Fruit fly (Drosophila melanogaster) whole organism, embryonic: Measurements from ENCODE around the gene Tob.

Source experiments
- Atf6 ChIP-seq: fragments of 200-800 bp; sonication (Bioruptor generic); IDR thresholded peaks from 2 replicates; pipeline ENCODE4 v1.3.6; 2022; ENCODE audit warnings: missing biosample characterization, missing genetic modification characterization
- Bdp1 ChIP-seq: fragments of 200-800 bp; sonication (Bioruptor generic); optimal IDR thresholded peaks from 3 replicates; lab custom pipeline; 2016; ENCODE audit warnings: missing biosample characterization, missing genetic modification characterization
- Blimp-1 ChIP-seq: fragments of 200-800 bp; sonication (Bioruptor generic); optimal IDR thresholded peaks from 3 replicates; lab custom pipeline; 2018; ENCODE audit warnings: missing biosample characterization, missing genetic modification characterization, mild to moderate bottlenecking, moderate library complexity, missing genetic modification reagents
- BtbVII ChIP-seq: fragments of 200-800 bp; sonication (Bioruptor generic); optimal IDR thresholded peaks from 3 replicates; lab custom pipeline; 2017; ENCODE audit warnings: missing biosample characterization, mild to moderate bottlenecking, missing genetic modification characterization
- CG10321 ChIP-seq: fragments of 200-800 bp; sonication (Bioruptor generic); IDR thresholded peaks from 2 replicates; pipeline ENCODE4 v1.3.6; 2022; ENCODE audit warnings: missing biosample characterization, missing genetic modification characterization
- CG10979 ChIP-seq: fragments of 200-800 bp; sonication (Bioruptor generic); optimal IDR thresholded peaks from 2 replicates; lab custom pipeline; 2018; ENCODE audit warnings: missing biosample characterization, mild to moderate bottlenecking, missing genetic modification characterization, moderate library complexity
- CG11456 ChIP-seq: fragments of 200-800 bp; sonication (Bioruptor generic); IDR thresholded peaks from 3 replicates; pipeline ENCODE4 v1.3.6; 2022; ENCODE audit warnings: missing biosample characterization, missing genetic modification characterization
- CG12155 ChIP-seq: fragments of 200-800 bp; sonication (Bioruptor generic); optimal IDR thresholded peaks from 3 replicates; lab custom pipeline; 2016; ENCODE audit warnings: missing biosample characterization, missing genetic modification characterization
- CG12659 ChIP-seq: fragments of 200-800 bp; sonication (Bioruptor generic); optimal IDR thresholded peaks from 3 replicates; lab custom pipeline; 2017; ENCODE audit warnings: mild to moderate bottlenecking, missing biosample characterization, missing genetic modification reagents, missing genetic modification characterization
- CG14014 ChIP-seq: fragments of 200-800 bp; sonication (Bioruptor generic); IDR thresholded peaks from 2 replicates; pipeline ENCODE4 v1.3.6; 2022; ENCODE audit warnings: missing biosample characterization, missing genetic modification characterization
- CG14050 ChIP-seq: fragments of 200-800 bp; sonication (Bioruptor generic); IDR thresholded peaks from 3 replicates; pipeline ENCODE4 v1.3.6; 2022; ENCODE audit warnings: missing biosample characterization, missing genetic modification characterization
- CG14965 ChIP-seq: fragments of 200-800 bp; sonication (Bioruptor generic); optimal IDR thresholded peaks from 2 replicates; lab custom pipeline; 2016; ENCODE audit warnings: missing biosample characterization, missing genetic modification characterization, borderline replicate concordance
- CG1832 ChIP-seq: fragments of 200-800 bp; sonication (Bioruptor generic); optimal IDR thresholded peaks from 2 replicates; lab custom pipeline; 2017; ENCODE audit warnings: missing biosample characterization, mild to moderate bottlenecking, missing genetic modification characterization, inconsistent platforms
- CG18619 ChIP-seq: fragments of 200-800 bp; sonication (Bioruptor generic); optimal IDR thresholded peaks from 3 replicates; lab custom pipeline; 2017; ENCODE audit warnings: missing biosample characterization, mild to moderate bottlenecking, missing genetic modification characterization
- CG18764 ChIP-seq: fragments of 200-800 bp; sonication (Bioruptor generic); optimal IDR thresholded peaks from 3 replicates; lab custom pipeline; 2016; ENCODE audit warnings: missing biosample characterization, missing genetic modification characterization
- CG32532 ChIP-seq: fragments of 200-800 bp; sonication (Bioruptor generic); IDR thresholded peaks from 2 replicates; pipeline ENCODE4 v1.3.6; 2022; ENCODE audit warnings: missing biosample characterization, missing genetic modification characterization
- CG3847 ChIP-seq: fragments of 200-800 bp; sonication (Bioruptor generic); IDR thresholded peaks from 2 replicates; pipeline ENCODE4 v1.3.6; 2022; ENCODE audit warnings: missing biosample characterization, missing genetic modification characterization
- CG8359 ChIP-seq: fragments of 200-800 bp; sonication (Bioruptor generic); optimal IDR thresholded peaks from 2 replicates; lab custom pipeline; 2017; ENCODE audit warnings: missing biosample characterization, mild to moderate bottlenecking, missing genetic modification characterization, borderline replicate concordance
- CHES-1-like ChIP-seq: fragments of 200-800 bp; sonication (Bioruptor generic); optimal IDR thresholded peaks from 2 replicates; lab custom pipeline; 2016; ENCODE audit warnings: missing biosample characterization, missing genetic modification characterization
- D ChIP-seq, 2 experiments: fragments of 200-800 bp in 1 of 2; fragments of >200 bp in 1 of 2; sonication (Bioruptor generic) in 1 of 2; optimal IDR thresholded peaks; 2 replicates in 1 of 2; 3 replicates in 1 of 2; lab custom pipeline; 2017; ENCODE audit warnings: mild to moderate bottlenecking in 1 of 2, missing biosample characterization in 1 of 2, missing genetic modification characterization in 1 of 2, missing genetic modification reagents in 1 of 2
- Dip3 ChIP-seq: fragments of 200-800 bp; sonication (Bioruptor generic); optimal IDR thresholded peaks from 3 replicates; lab custom pipeline; 2016; ENCODE audit warnings: missing biosample characterization, missing genetic modification characterization
- Dll ChIP-seq: fragments of 200-800 bp; sonication (Bioruptor generic); IDR thresholded peaks from 4 replicates; pipeline ENCODE4 v1.3.6; 2022; ENCODE audit warnings: missing biosample characterization, missing genetic modification characterization; ENCODE audit not compliant: partially characterized antibody
- E2f1 ChIP-seq: fragments of 200-800 bp; sonication (Bioruptor generic); IDR thresholded peaks from 2 replicates; pipeline ENCODE4 v1.3.6; 2022; ENCODE audit warnings: missing biosample characterization, missing genetic modification characterization
- HHEX ChIP-seq: fragments of 200-800 bp; sonication (Bioruptor generic); optimal IDR thresholded peaks from 3 replicates; lab custom pipeline; 2017; ENCODE audit warnings: missing biosample characterization, mild to moderate bottlenecking, missing genetic modification characterization, missing genetic modification reagents
- HLH4C ChIP-seq: fragments of 200-800 bp; sonication (Bioruptor generic); IDR thresholded peaks from 3 replicates; pipeline ENCODE4 v1.3.6; 2022; ENCODE audit warnings: missing biosample characterization, missing genetic modification characterization; ENCODE audit not compliant: partially characterized antibody
- Lim3 ChIP-seq: fragments of 200-800 bp; sonication (Bioruptor generic); IDR thresholded peaks from 2 replicates; pipeline ENCODE4 v1.3.6; 2022; ENCODE audit warnings: missing biosample characterization, missing genetic modification characterization
- MTF-1 ChIP-seq: fragments of 200-800 bp; sonication (Bioruptor generic); optimal IDR thresholded peaks from 2 replicates; lab custom pipeline; 2018; ENCODE audit warnings: missing biosample characterization, mild to moderate bottlenecking, missing genetic modification characterization, borderline replicate concordance
- Nf-YA ChIP-seq: fragments of 200-800 bp; sonication (Bioruptor generic); IDR thresholded peaks from 2 replicates; pipeline ENCODE4 v1.3.6; 2022; ENCODE audit warnings: missing biosample characterization, missing genetic modification characterization
- abd-A ChIP-seq: fragments of 200-800 bp; sonication (Bioruptor generic); optimal IDR thresholded peaks from 3 replicates; lab custom pipeline; 2019; ENCODE audit warnings: missing biosample characterization, mild to moderate bottlenecking, missing genetic modification characterization, moderate library complexity
- ara ChIP-seq: fragments of 200-800 bp; sonication (Bioruptor generic); IDR thresholded peaks from 2 replicates; pipeline ENCODE4 v1.3.6; 2022; ENCODE audit warnings: missing biosample characterization, missing genetic modification characterization
- cg ChIP-seq: fragments of 200-800 bp; sonication (Bioruptor generic); optimal IDR thresholded peaks from 3 replicates; lab custom pipeline; 2019; ENCODE audit warnings: missing biosample characterization, mild to moderate bottlenecking, missing genetic modification characterization, moderate library complexity
- cwo ChIP-seq: fragments of 200-800 bp; sonication (Bioruptor generic); optimal IDR thresholded peaks from 3 replicates; lab custom pipeline; 2017; ENCODE audit warnings: missing biosample characterization, missing genetic modification characterization, mild to moderate bottlenecking, moderate library complexity, missing genetic modification reagents
- dmrt99B ChIP-seq: fragments of 200-800 bp; sonication (Bioruptor generic); optimal IDR thresholded peaks from 2 replicates; lab custom pipeline; 2018; ENCODE audit warnings: missing biosample characterization, mild to moderate bottlenecking, missing genetic modification characterization, moderate library complexity
- dysf ChIP-seq: fragments of 200-800 bp; sonication (Bioruptor generic); IDR thresholded peaks from 3 replicates; pipeline ENCODE4 v1.3.6; 2022; ENCODE audit warnings: missing biosample characterization, missing genetic modification characterization
- esg ChIP-seq: fragments of 200-800 bp; sonication (Bioruptor generic); conservative IDR thresholded peaks from 2 replicates; pipeline ENCODE4 v1.3.6; 2022; ENCODE audit warnings: missing biosample characterization, missing genetic modification characterization
- gem ChIP-seq: fragments of 200-800 bp; sonication (Bioruptor generic); optimal IDR thresholded peaks from 2 replicates; lab custom pipeline; 2019; ENCODE audit warnings: missing biosample characterization, mild to moderate bottlenecking, missing genetic modification characterization, moderate library complexity
- h ChIP-seq: fragments of >200 bp; optimal IDR thresholded peaks from 2 replicates; lab custom pipeline; 2017
- hbn ChIP-seq: fragments of 200-800 bp; sonication (Bioruptor generic); IDR thresholded peaks from 2 replicates; pipeline ENCODE4 v1.3.6; 2022; ENCODE audit warnings: missing biosample characterization, missing genetic modification characterization; ENCODE audit not compliant: partially characterized antibody
- hth ChIP-seq: fragments of >200 bp; optimal IDR thresholded peaks from 2 replicates; lab custom pipeline; 2017; ENCODE audit warnings: inconsistent platforms
- kah ChIP-seq: fragments of 200-800 bp; sonication (Bioruptor generic); optimal IDR thresholded peaks from 2 replicates; lab custom pipeline; 2018; ENCODE audit warnings: missing biosample characterization, mild to moderate bottlenecking, missing genetic modification characterization
- kni ChIP-seq: fragments of 200-800 bp; sonication (Bioruptor generic); optimal IDR thresholded peaks from 3 replicates; lab custom pipeline; 2017; ENCODE audit warnings: mild to moderate bottlenecking, missing biosample characterization, missing genetic modification reagents, missing genetic modification characterization
- lmd ChIP-seq: fragments of 200-800 bp; sonication (Bioruptor generic); IDR thresholded peaks from 2 replicates; pipeline ENCODE4 v1.3.6; 2022; ENCODE audit warnings: missing biosample characterization, missing genetic modification characterization
- mam ChIP-seq: fragments of 200-800 bp; sonication (Bioruptor generic); optimal IDR thresholded peaks from 3 replicates; lab custom pipeline; 2016; ENCODE audit warnings: missing biosample characterization, missing genetic modification characterization
- sc ChIP-seq, 3 experiments: fragments of >200 bp in 2 of 3; fragments of 200-800 bp in 1 of 3; sonication (Bioruptor generic) in 1 of 3; optimal IDR thresholded peaks; 2 replicates in 2 of 3; 3 replicates in 1 of 3; lab custom pipeline; 2017; ENCODE audit warnings: mild to moderate bottlenecking in 1 of 3, missing biosample characterization in 1 of 3, missing genetic modification characterization in 1 of 3, missing genetic modification reagents in 1 of 3
- sob ChIP-seq: fragments of 200-800 bp; sonication (Bioruptor generic); IDR thresholded peaks from 2 replicates; pipeline ENCODE4 v1.3.6; 2022; ENCODE audit warnings: missing biosample characterization, missing genetic modification characterization
- tna ChIP-seq: fragments of 200-800 bp; sonication (Bioruptor generic); IDR thresholded peaks from 2 replicates; pipeline ENCODE4 v1.3.6; 2022; ENCODE audit warnings: missing biosample characterization, missing genetic modification characterization; ENCODE audit not compliant: partially characterized antibody
- tup ChIP-seq: fragments of 200-800 bp; sonication (Bioruptor generic); optimal IDR thresholded peaks from 2 replicates; lab custom pipeline; 2016; ENCODE audit warnings: missing biosample characterization, mild to moderate bottlenecking, missing genetic modification characterization, moderate library complexity

Tob gene

DNA sequence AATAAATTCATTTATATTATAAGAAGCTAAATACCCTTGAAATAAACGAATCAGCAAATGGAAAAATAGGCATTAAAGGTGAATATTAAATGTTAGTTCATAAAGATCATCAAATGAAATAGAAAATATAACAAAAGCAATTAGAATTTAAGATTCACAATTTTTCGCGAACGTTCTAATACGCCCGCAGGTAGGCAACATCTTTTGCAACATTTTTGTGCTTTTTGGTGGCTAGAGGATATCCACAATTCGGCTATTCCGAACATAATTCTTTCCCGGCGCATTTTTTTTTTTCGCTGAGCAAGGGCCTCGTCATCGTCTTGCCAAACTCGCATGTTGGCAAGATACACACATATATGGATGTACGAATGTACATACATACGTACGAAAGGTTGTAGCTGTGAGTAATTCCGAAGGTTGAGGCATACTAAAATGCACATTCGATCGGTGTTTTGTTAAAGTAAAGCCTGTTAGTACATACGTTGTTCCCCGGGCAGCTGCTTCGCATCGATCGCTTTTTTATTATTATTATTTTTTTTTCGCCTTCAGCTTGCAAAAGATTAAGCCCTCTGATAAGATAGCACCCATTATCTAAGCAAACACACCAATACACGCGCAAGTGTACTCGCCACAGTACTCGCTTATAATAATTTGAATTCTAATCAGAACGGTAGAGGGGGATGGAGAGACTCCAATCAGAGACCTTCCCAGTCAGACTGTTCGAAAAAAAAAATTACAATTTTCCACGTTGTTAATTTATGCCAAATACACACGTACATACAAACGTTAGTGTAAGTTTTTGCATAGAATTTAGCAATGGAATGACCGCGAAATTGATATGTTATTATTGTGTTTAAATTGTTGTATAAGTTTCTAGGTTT, 11.3 kb upstream of the Tob start:
- TF ChIP-seq esg (GFP tag; lab: Robert Waterston, UW) (0 out of 2 replicates have a peak, but pooled peaks have one; percentile 19), E2f1 (GFP tag; lab: Robert Waterston, UW) (no peak), CG10979 (tag; lab: Kevin White, UChicago) (no peak), CG14050 (no peak), Dll (no peak), Nf-YA (no peak), tna (GFP tag; lab: Robert Waterston, UW) (no peak), CG18764 (GFP tag; lab: Kevin White, UChicago) (no peak), CG14014 (GFP tag; lab: Robert Waterston, UW) (peak; percentile 45; the same call in 1 of the 2 replicates), ara (GFP tag; lab: Robert Waterston, UW) (no peak), CG32532 (GFP tag; lab: Robert Waterston, UW) (peak; percentile 42; the same call in 1 of the 2 replicates), tup (GFP tag; lab: Kevin White, UChicago) (no peak), sc (optimal IDR thresholded peaks at IDR 0.05; lab: Kevin White, UChicago) (no peak), sc (GFP tag; optimal IDR thresholded peaks at IDR 0.05; lab: Kevin White, UChicago) (no peak), Lim3 (no peak), CG18619 (GFP tag; lab: Kevin White, UChicago) (peak; percentile 11), cg (GFP tag; lab: Kevin White, UChicago) (peak; percentile 6), Blimp-1 (GFP tag; lab: Kevin White, UChicago) (no peak), dysf (GFP tag; lab: Robert Waterston, UW) (peak; percentile 44; the same call in 1 of the 3 replicates), CG12659 (GFP tag; lab: Kevin White, UChicago) (peak; percentile 6), Bdp1 (GFP tag; lab: Kevin White, UChicago) (no peak), kah (GFP tag; lab: Kevin White, UChicago) (no peak), kni (GFP tag; lab: Kevin White, UChicago) (no peak), sob (GFP tag; lab: Robert Waterston, UW) (0 out of 2 replicates have a peak, but pooled peaks have one; percentile 31), D (optimal IDR thresholded peaks at IDR 0.05; lab: Kevin White, UChicago) (no peak), D (GFP tag; optimal IDR thresholded peaks at IDR 0.05; lab: Kevin White, UChicago) (no peak), mam (peak; percentile 58), CG8359 (GFP tag; lab: Kevin White, UChicago) (no peak), CG11456 (GFP tag; lab: Robert Waterston, UW) (no peak), CG1832 (GFP tag; lab: Kevin White, UChicago) (no peak), CHES-1-like (no peak), HLH4C (GFP tag; lab: Robert Waterston, UW) (no peak), MTF-1 (GFP tag; lab: Kevin White, UChicago) (no peak), CG14965 (GFP tag; lab: Kevin White, UChicago) (no peak), CG3847 (GFP tag; lab: Robert Waterston, UW) (0 out of 2 replicates have a peak, but pooled peaks have one; percentile 23), hbn (GFP tag; lab: Robert Waterston, UW) (no peak), cwo (peak; percentile 23), gem (tag; lab: Kevin White, UChicago) (peak; percentile 47), CG10321 (GFP tag; lab: Robert Waterston, UW) (no peak), CG12155 (peak; percentile 24), h (lab: Kevin White, UChicago) (no peak), Dip3 (GFP tag; lab: Kevin White, UChicago) (peak; percentile 51), abd-A (tag; lab: Kevin White, UChicago) (no peak), Atf6 (GFP tag; lab: Robert Waterston, UW) (0 out of 2 replicates have a peak, but pooled peaks have one; percentile 25), BtbVII (peak; percentile 31), HHEX (GFP tag; lab: Kevin White, UChicago) (peak; percentile 4), hth (lab: Kevin White, UChicago) (no peak), lmd (GFP tag; lab: Robert Waterston, UW) (no peak; the same call in 1 of the 2 replicates), dmrt99B (tag; lab: Kevin White, UChicago) (peak; percentile 14)
